Fruit fly (Drosophila melanogaster) S2 (cell line): ENCODE measurements around the gene CG14260.
A peak's percentile ranks its signal among the peaks of the same experiment; 100 is the strongest.

ENCODE experiments used
- CG8478 ChIP-seq: fragments of >200 bp; optimal IDR thresholded peaks from 2 replicates; lab custom pipeline; 2018
- CTCF ChIP-seq, 2 experiments: fragments of >200 bp; optimal IDR thresholded peaks; 2 replicates each; lab custom pipeline; 2018

DNA sequence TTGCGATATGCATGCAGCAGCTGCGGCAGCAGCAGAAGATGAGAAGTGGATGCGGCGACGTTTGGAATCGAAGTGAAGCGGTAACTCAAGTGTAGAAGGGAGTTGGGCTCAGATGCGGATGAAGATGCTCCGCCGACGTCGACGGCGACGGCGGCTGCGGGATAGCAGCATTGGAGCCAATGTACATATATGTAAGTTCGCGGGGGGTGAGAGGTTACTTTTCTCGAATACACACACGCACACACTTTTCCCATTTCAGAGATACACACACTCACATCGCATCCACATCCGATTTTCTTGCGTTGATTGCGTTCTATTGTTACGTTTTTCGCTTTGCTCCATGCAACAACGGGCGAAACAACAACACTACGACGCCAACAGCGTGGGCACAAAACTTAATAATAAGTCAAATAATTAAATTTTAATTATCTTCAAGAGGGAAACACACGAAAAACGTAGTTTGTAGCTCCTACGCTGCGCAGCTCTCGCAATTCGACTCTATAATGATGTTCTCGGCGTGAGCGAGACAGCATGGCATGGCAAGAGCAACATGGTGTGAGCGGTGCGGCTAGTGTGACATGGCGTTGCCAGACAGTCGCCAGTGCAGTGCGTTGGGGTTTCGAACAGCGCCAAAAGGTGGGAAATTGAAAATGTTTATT, 20.4 kb upstream of the CG14260 start, which contains the start of gene CG18766:
- peak; percentile 11 for TF ChIP-seq CG8478
- peak; percentile 53 to 65 for TF ChIP-seq CTCF (optimal IDR thresholded peaks at IDR 0.05; lab: Kevin White, UChicago)
